Worm (Caenorhabditis elegans): ENCODE measurements around the gene C33B4.4.

- TF ChIP-seq vab-7 (GFP tag; IDR thresholded peaks at IDR 0.05) (no peak), nhr-28 (tag; optimal IDR thresholded peaks at IDR 0.05) (no peak), lin-15B (tag; optimal IDR thresholded peaks at IDR 0.05) (peak; percentile 30), spr-1 (tag; optimal IDR thresholded peaks at IDR 0.05) (peak; percentile 76), jun-1 (tag; optimal IDR thresholded peaks at IDR 0.05) (no peak), lsy-2 (tag; optimal IDR thresholded peaks at IDR 0.05) (peak in 1 of 2 experiments; percentile 60), R02D3.7 (tag; optimal IDR thresholded peaks at IDR 0.05) (no peak)
These were observed 6.6 kb downstream of the C33B4.4 start for ce11 chrII:11376598-11377108.

Measured in whole organism, L4 larva.